Worm (Caenorhabditis elegans): ENCODE data around the gene hex-2.
"Not testable (repeated sequence)": the region's sequence is repeated elsewhere in the genome, so short reads cannot be mapped to it uniquely, and the experiment has no call there.

DNA sequence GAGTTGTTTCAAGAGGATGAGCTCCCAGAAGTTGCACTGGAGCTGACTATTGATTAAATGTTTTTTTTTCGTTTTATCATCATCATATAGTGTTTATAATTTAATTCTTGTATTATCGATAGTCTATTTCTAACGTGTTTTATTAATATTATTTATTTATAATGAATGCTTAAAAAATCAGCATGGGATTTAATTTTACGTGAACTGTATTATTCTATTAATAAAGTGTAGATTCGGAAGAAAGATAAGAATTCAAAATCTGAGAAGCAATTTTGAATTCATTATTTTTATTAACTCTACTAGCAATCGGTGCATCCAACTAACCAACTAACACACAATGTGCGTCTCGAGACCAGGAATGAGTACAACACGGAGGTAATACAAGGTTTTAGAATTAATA lies 9.1 kb downstream of the hex-2 start, which contains the start of gene C14C11.1:
- TF ChIP-seq klf-2 (GFP tag; conservative IDR thresholded peaks at IDR 0.05); tab-1 (GFP tag; IDR thresholded peaks at IDR 0.05); ref-1 (GFP tag; conservative IDR thresholded peaks at IDR 0.05); ztf-29 (GFP tag; IDR thresholded peaks at IDR 0.05); T22C8.4 (GFP tag; IDR thresholded peaks at IDR 0.05); med-1 (GFP tag; optimal IDR thresholded peaks at IDR 0.05; ENCODE audit: insufficient read depth): not testable (repeated sequence)

Data from whole organism, midembryonic.